Worm (Caenorhabditis elegans) whole organism, L4/young adult: Measurements from ENCODE around the gene pbo-1.

ENCODE experiments used
- W03F9.2 ChIP-seq: fragments of 150-350 bp; optimal IDR thresholded peaks from 2 replicates; lab custom pipeline; 2014; ENCODE audit warnings: missing biosample characterization, missing genetic modification characterization
- dao-5 ChIP-seq: sonication (generic microtip); optimal IDR thresholded peaks from 2 replicates; lab custom pipeline; 2016; ENCODE audit warnings: missing genotype, missing genetic modification characterization, moderate library complexity, missing compliant biosample characterization
- him-1 ChIP-seq: sonication (generic microtip); optimal IDR thresholded peaks from 2 replicates; lab custom pipeline; 2016; ENCODE audit warnings: missing genotype, missing genetic modification reagents, missing genetic modification characterization, missing compliant biosample characterization

The pbo-1 gene

ce11 chrIII:2679362-2679761 is 6.9 kb downstream of the pbo-1 start:
- no peak for TF ChIP-seq dao-5
- no peak for TF ChIP-seq him-1 (tag; lab: Kevin White, UChicago)
- no peak for TF ChIP-seq W03F9.2

ce11 chrIII:2678017-2678416 is 8.2 kb downstream of the pbo-1 start:
- TF ChIP-seq him-1 (tag; lab: Kevin White, UChicago) (no peak), dao-5 (no peak), W03F9.2 (no peak)

- TF ChIP-seq him-1 (tag; lab: Kevin White, UChicago) (no peak), W03F9.2 (no peak), dao-5 (no peak)
These were observed 10.2 kb downstream of the pbo-1 start for ce11 chrIII:2676097-2676496.

ce11 chrIII:2675449-2675848 is 10.8 kb downstream of the pbo-1 start:
- TF ChIP-seq dao-5 (no peak), W03F9.2 (no peak), him-1 (tag; lab: Kevin White, UChicago) (no peak)

- no peak for TF ChIP-seq W03F9.2
- TF ChIP-seq him-1 (tag; lab: Kevin White, UChicago), result no peak
- TF ChIP-seq dao-5, result no peak
These were observed 28.5 kb downstream of the pbo-1 start, which contains the start of gene let-805 for ce11 chrIII:2657783-2658182. let-805 (plus strand) TSS chrIII:2658083.

ce11 chrIII:2656168-2656567 is 30.1 kb downstream of the pbo-1 start:
- no peak for TF ChIP-seq W03F9.2
- TF ChIP-seq dao-5, result no peak
- no peak for TF ChIP-seq him-1 (tag; lab: Kevin White, UChicago)

ce11 chrIII:2652704-2653566 is 33.3 kb downstream of the pbo-1 start:
- TF ChIP-seq W03F9.2 (no peak), dao-5 (no peak), him-1 (tag; lab: Kevin White, UChicago) (no peak)

ce11 chrIII:2651519-2651918 is 34.7 kb downstream of the pbo-1 start:
- TF ChIP-seq him-1 (tag; lab: Kevin White, UChicago) (no peak), W03F9.2 (no peak), dao-5 (no peak)

- no peak for TF ChIP-seq dao-5
- TF ChIP-seq him-1 (tag; lab: Kevin White, UChicago), result no peak
- no peak for TF ChIP-seq W03F9.2
These were observed 38.9 kb downstream of the pbo-1 start for ce11 chrIII:2647194-2647925.

- no peak for TF ChIP-seq dao-5
- TF ChIP-seq W03F9.2, result no peak
- TF ChIP-seq him-1 (tag; lab: Kevin White, UChicago), result no peak
These were observed 44.6 kb downstream of the pbo-1 start for ce11 chrIII:2641659-2642058.

- TF ChIP-seq him-1 (tag; lab: Kevin White, UChicago), result no peak
- no peak for TF ChIP-seq W03F9.2
- TF ChIP-seq dao-5, result no peak
These were observed 50.1 kb downstream of the pbo-1 start, which contains the start of gene zmp-2 for ce11 chrIII:2636137-2636536. zmp-2 (plus strand) TSS chrIII:2636383.

ce11 chrIII:2634577-2634976 is 51.7 kb downstream of the pbo-1 start:
- TF ChIP-seq dao-5 (no peak), him-1 (tag; lab: Kevin White, UChicago) (no peak), W03F9.2 (no peak)

- TF ChIP-seq W03F9.2, result no peak
- no peak for TF ChIP-seq dao-5
- no peak for TF ChIP-seq him-1 (tag; lab: Kevin White, UChicago)
These were observed 53.4 kb downstream of the pbo-1 start for ce11 chrIII:2632819-2633398.
